Worm (Caenorhabditis elegans) whole organism, L3 larva: ENCODE data around the gene ttr-19.

ENCODE experiments used
- ZK546.5 ChIP-seq: sonication (generic microtip); optimal IDR thresholded peaks from 2 replicates; lab custom pipeline; 2017; ENCODE audit warnings: missing biosample characterization, missing genetic modification characterization
- fkh-2 ChIP-seq: fragments of 150-350 bp; optimal IDR thresholded peaks from 2 replicates; lab custom pipeline; 2014; ENCODE audit warnings: missing biosample characterization, missing genetic modification reagents, missing genetic modification characterization
- fos-1 ChIP-seq: fragments of 150-350 bp; optimal IDR thresholded peaks from 2 replicates; lab custom pipeline; 2014; ENCODE audit warnings: missing biosample characterization, missing genetic modification characterization
- nhr-76 ChIP-seq: fragments of 150-350 bp; sonication (generic microtip); optimal IDR thresholded peaks from 5 replicates; lab custom pipeline; 2014; ENCODE audit warnings: missing biosample characterization, missing genetic modification characterization
- ztf-11 ChIP-seq: fragments of 150-350 bp; optimal IDR thresholded peaks from 2 replicates; lab custom pipeline; 2014; ENCODE audit warnings: missing biosample characterization, missing genetic modification characterization

DNA sequence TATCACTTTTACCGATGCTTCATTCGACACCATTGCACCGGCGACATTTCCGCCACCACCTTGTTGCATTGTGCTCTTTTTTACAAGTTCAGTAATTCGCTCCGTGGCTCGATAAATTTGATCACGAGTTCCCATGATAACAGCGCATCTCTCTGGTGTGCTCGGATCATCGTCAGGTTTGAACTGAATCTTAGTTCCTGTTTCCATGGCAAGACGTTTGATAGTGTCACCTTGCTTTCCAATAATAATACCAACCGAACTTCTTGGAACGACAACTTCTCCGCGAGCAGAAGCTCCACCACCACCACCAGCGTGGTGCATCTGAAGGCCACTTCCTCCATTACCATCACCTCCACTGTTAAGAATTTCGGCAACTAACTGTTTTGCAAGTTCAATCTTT is 9.9 kb upstream of the ttr-19 start:
- TF ChIP-seq fkh-2 (tag; lab: Kevin White, UChicago): no peak
- no peak for TF ChIP-seq fos-1 (tag; lab: Kevin White, UChicago)
- TF ChIP-seq nhr-76 (tag; lab: Kevin White, UChicago): no peak
- no peak for TF ChIP-seq ztf-11 (tag; lab: Kevin White, UChicago)
- no peak for TF ChIP-seq ZK546.5
